Worm (Caenorhabditis elegans): ENCODE results near the gene Y51B9A.9.

Y51B9A.9 gene

ce11 chrII:9397496-9397895 lies at the start of gene Y51B9A.9:
Gene Y51B9A.9, minus strand, starts transcription at chrII:9397596.
- TF ChIP-seq klf-2 (GFP tag; conservative IDR thresholded peaks at IDR 0.05) (no peak), T22C8.4 (GFP tag; IDR thresholded peaks at IDR 0.05) (no peak), ref-1 (GFP tag; conservative IDR thresholded peaks at IDR 0.05) (no peak), ztf-29 (GFP tag; IDR thresholded peaks at IDR 0.05) (no peak), tab-1 (GFP tag; IDR thresholded peaks at IDR 0.05) (no peak), med-1 (GFP tag; optimal IDR thresholded peaks at IDR 0.05; ENCODE audit: insufficient read depth) (no peak), flt-1 (GFP tag; IDR thresholded peaks at IDR 0.05) (no peak), cog-1 (tag; optimal IDR thresholded peaks at IDR 0.05) (no peak), ztf-23 (GFP tag; IDR thresholded peaks at IDR 0.05) (no peak)

ce11 chrII:9445368-9445767 lies 48.0 kb upstream of the Y51B9A.9 start, which contains the start of gene R09D1.13:
Gene R09D1.13, minus strand, starts transcription at chrII:9445468.
- no peak for TF ChIP-seq med-1 (GFP tag; optimal IDR thresholded peaks at IDR 0.05; ENCODE audit: insufficient read depth)
- TF ChIP-seq ztf-23 (GFP tag; IDR thresholded peaks at IDR 0.05): no peak
- no peak for TF ChIP-seq ref-1 (GFP tag; conservative IDR thresholded peaks at IDR 0.05)
- TF ChIP-seq ztf-29 (GFP tag; IDR thresholded peaks at IDR 0.05): no peak
- TF ChIP-seq klf-2 (GFP tag; conservative IDR thresholded peaks at IDR 0.05): no peak
- TF ChIP-seq flt-1 (GFP tag; IDR thresholded peaks at IDR 0.05): no peak
- no peak for TF ChIP-seq T22C8.4 (GFP tag; IDR thresholded peaks at IDR 0.05)
- no peak for TF ChIP-seq cog-1 (tag; optimal IDR thresholded peaks at IDR 0.05)

ce11 chrII:9443522-9443921 lies 46.1 kb upstream of the Y51B9A.9 start, which contains the start of gene chil-15:
Gene chil-15, minus strand, starts transcription at chrII:9443622.
- TF ChIP-seq ref-1 (GFP tag; conservative IDR thresholded peaks at IDR 0.05) (no peak), ztf-23 (GFP tag; IDR thresholded peaks at IDR 0.05) (no peak), flt-1 (GFP tag; IDR thresholded peaks at IDR 0.05) (no peak), med-1 (GFP tag; optimal IDR thresholded peaks at IDR 0.05; ENCODE audit: insufficient read depth) (no peak), T22C8.4 (GFP tag; IDR thresholded peaks at IDR 0.05) (no peak)

DNA sequence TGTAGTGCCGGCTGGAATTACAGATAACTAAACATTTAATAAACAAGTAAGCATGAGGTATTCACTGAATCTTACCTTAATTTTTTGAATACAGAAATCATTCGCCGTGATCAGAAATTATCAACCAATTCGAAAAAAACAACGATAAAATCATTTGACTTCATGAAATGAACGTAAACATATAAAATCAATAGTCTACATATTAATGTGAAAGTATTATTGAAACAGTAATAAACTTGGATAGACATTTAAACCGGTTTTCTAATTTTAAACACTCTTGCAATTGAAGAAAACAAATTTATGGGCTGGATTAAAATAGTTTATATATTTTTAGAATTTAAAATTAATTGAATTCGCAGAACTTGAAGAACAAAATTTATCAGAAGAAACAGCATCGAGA lies 44.4 kb upstream of the Y51B9A.9 start, which contains the start of gene chil-16:
chil-16 (minus strand) TSS at position 101 of the 400 bp plus-strand sequence.
- TF ChIP-seq cog-1 (tag; optimal IDR thresholded peaks at IDR 0.05) (no peak), ref-1 (GFP tag; conservative IDR thresholded peaks at IDR 0.05) (no peak), T22C8.4 (GFP tag; IDR thresholded peaks at IDR 0.05) (no peak), tab-1 (GFP tag; IDR thresholded peaks at IDR 0.05) (no peak), flt-1 (GFP tag; IDR thresholded peaks at IDR 0.05) (no peak), ztf-23 (GFP tag; IDR thresholded peaks at IDR 0.05) (no peak), ztf-29 (GFP tag; IDR thresholded peaks at IDR 0.05) (no peak), med-1 (GFP tag; optimal IDR thresholded peaks at IDR 0.05; ENCODE audit: insufficient read depth) (no peak), klf-2 (GFP tag; conservative IDR thresholded peaks at IDR 0.05) (no peak)

ce11 chrII:9440060-9440459 lies 42.7 kb upstream of the Y51B9A.9 start, which contains the start of gene chil-17:
Gene chil-17, minus strand, starts transcription at chrII:9440160.
- TF ChIP-seq med-1 (GFP tag; optimal IDR thresholded peaks at IDR 0.05; ENCODE audit: insufficient read depth): no peak
- no peak for TF ChIP-seq cog-1 (tag; optimal IDR thresholded peaks at IDR 0.05)

ce11 chrII:9438853-9439252 lies 41.5 kb upstream of the Y51B9A.9 start:
- no peak for TF ChIP-seq T22C8.4 (GFP tag; IDR thresholded peaks at IDR 0.05)
- TF ChIP-seq ztf-29 (GFP tag; IDR thresholded peaks at IDR 0.05): no peak
- no peak for TF ChIP-seq flt-1 (GFP tag; IDR thresholded peaks at IDR 0.05)
- no peak for TF ChIP-seq cog-1 (tag; optimal IDR thresholded peaks at IDR 0.05)
- no peak for TF ChIP-seq ztf-23 (GFP tag; IDR thresholded peaks at IDR 0.05)
- no peak for TF ChIP-seq med-1 (GFP tag; optimal IDR thresholded peaks at IDR 0.05; ENCODE audit: insufficient read depth)
- no peak for TF ChIP-seq ref-1 (GFP tag; conservative IDR thresholded peaks at IDR 0.05)
- TF ChIP-seq tab-1 (GFP tag; IDR thresholded peaks at IDR 0.05): no peak
- TF ChIP-seq klf-2 (GFP tag; conservative IDR thresholded peaks at IDR 0.05): no peak

DNA sequence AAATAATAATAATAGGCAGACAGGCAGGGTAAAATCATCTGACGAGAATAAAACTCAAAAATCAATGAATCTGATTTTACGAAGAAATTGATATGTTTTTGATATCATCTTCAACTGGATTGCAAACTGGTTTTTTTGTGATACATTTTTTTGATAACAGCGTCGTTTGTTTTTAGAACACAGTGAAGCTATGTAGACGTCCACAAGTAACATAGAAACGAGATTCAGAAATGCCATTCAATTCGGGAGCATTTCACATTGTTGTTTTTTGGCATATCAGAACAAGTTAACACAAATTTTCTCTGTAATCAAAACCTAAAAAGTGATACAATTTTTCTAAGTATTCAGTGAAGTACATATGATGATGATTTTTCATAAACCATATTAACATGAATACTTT lies 40.8 kb upstream of the Y51B9A.9 start, which contains the start of gene chil-13:
chil-13 (minus strand) TSS at position 101 of the 400 bp plus-strand sequence.
- no peak for TF ChIP-seq med-1 (GFP tag; optimal IDR thresholded peaks at IDR 0.05; ENCODE audit: insufficient read depth)

ce11 chrII:9436009-9436408 lies 38.6 kb upstream of the Y51B9A.9 start, which contains the start of gene kin-16:
Gene kin-16, minus strand, starts transcription at chrII:9436109.
- no peak for TF ChIP-seq ztf-29 (GFP tag; IDR thresholded peaks at IDR 0.05)
- TF ChIP-seq ztf-23 (GFP tag; IDR thresholded peaks at IDR 0.05): no peak
- no peak for TF ChIP-seq flt-1 (GFP tag; IDR thresholded peaks at IDR 0.05)
- no peak for TF ChIP-seq T22C8.4 (GFP tag; IDR thresholded peaks at IDR 0.05)
- TF ChIP-seq ref-1 (GFP tag; conservative IDR thresholded peaks at IDR 0.05): no peak
- TF ChIP-seq cog-1 (tag; optimal IDR thresholded peaks at IDR 0.05): no peak
- TF ChIP-seq med-1 (GFP tag; optimal IDR thresholded peaks at IDR 0.05; ENCODE audit: insufficient read depth): no peak

DNA sequence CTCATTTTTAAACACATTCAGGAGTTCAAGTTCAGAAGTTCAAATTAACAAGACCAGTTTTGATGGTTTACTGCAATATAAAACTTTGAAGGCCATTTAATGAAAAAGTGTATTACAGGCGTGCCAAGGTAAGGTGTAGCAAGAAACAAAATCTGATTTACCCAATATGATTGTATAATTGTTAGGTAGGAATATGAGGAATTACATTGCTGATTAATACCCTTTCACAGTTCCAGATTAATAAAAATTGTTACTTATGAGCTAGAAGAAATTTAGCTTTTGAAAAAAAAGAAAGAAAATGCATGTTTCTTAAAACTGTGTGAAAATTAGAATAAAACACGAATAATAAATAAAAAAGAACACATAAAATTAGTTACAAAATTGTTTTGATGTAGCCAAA lies 36.2 kb upstream of the Y51B9A.9 start, which contains the start of gene kin-15:
kin-15 (minus strand) TSS at position 101 of the 400 bp plus-strand sequence.
- TF ChIP-seq ztf-23 (GFP tag; IDR thresholded peaks at IDR 0.05): no peak
- no peak for TF ChIP-seq tab-1 (GFP tag; IDR thresholded peaks at IDR 0.05)
- no peak for TF ChIP-seq cog-1 (tag; optimal IDR thresholded peaks at IDR 0.05)
- TF ChIP-seq med-1 (GFP tag; optimal IDR thresholded peaks at IDR 0.05; ENCODE audit: insufficient read depth): no peak
- no peak for TF ChIP-seq ztf-29 (GFP tag; IDR thresholded peaks at IDR 0.05)
- no peak for TF ChIP-seq T22C8.4 (GFP tag; IDR thresholded peaks at IDR 0.05)
- no peak for TF ChIP-seq ref-1 (GFP tag; conservative IDR thresholded peaks at IDR 0.05)
- TF ChIP-seq flt-1 (GFP tag; IDR thresholded peaks at IDR 0.05): no peak
- no peak for TF ChIP-seq klf-2 (GFP tag; conservative IDR thresholded peaks at IDR 0.05)

- TF ChIP-seq flt-1 (GFP tag; IDR thresholded peaks at IDR 0.05): no peak
- TF ChIP-seq ztf-23 (GFP tag; IDR thresholded peaks at IDR 0.05): no peak
- TF ChIP-seq tab-1 (GFP tag; IDR thresholded peaks at IDR 0.05): no peak
- no peak for TF ChIP-seq ref-1 (GFP tag; conservative IDR thresholded peaks at IDR 0.05)
- no peak for TF ChIP-seq ztf-29 (GFP tag; IDR thresholded peaks at IDR 0.05)
- no peak for TF ChIP-seq T22C8.4 (GFP tag; IDR thresholded peaks at IDR 0.05)
- no peak for TF ChIP-seq med-1 (GFP tag; optimal IDR thresholded peaks at IDR 0.05; ENCODE audit: insufficient read depth)
- no peak for TF ChIP-seq cog-1 (tag; optimal IDR thresholded peaks at IDR 0.05)
- TF ChIP-seq klf-2 (GFP tag; conservative IDR thresholded peaks at IDR 0.05): no peak
Measured at ce11 chrII:9431119-9431518, 33.7 kb upstream of the Y51B9A.9 start.

All from whole organism, midembryonic.